Worm (Caenorhabditis elegans) whole organism, L4/young adult: ENCODE results near the gene cal-1.

Experiments
- W03F9.2 ChIP-seq: fragments of 150-350 bp; optimal IDR thresholded peaks from 2 replicates; lab custom pipeline; 2014; ENCODE audit warnings: missing biosample characterization, missing genetic modification characterization
- dao-5 ChIP-seq: sonication (generic microtip); optimal IDR thresholded peaks from 2 replicates; lab custom pipeline; 2016; ENCODE audit warnings: missing genotype, missing genetic modification characterization, moderate library complexity, missing compliant biosample characterization
- him-1 ChIP-seq: sonication (generic microtip); optimal IDR thresholded peaks from 2 replicates; lab custom pipeline; 2016; ENCODE audit warnings: missing genotype, missing genetic modification reagents, missing genetic modification characterization, missing compliant biosample characterization

ce11 chrV:12537505-12537904 lies 20.5 kb upstream of the cal-1 start:
- no peak for TF ChIP-seq him-1
- no peak for TF ChIP-seq dao-5 (tag; lab: Kevin White, UChicago)
- TF ChIP-seq W03F9.2 (tag; lab: Kevin White, UChicago): no peak
